Fruit fly (Drosophila melanogaster): Measurements from ENCODE around the gene brwl.
A peak's percentile ranks its signal among the peaks of the same experiment; 100 is the strongest.

DNA sequence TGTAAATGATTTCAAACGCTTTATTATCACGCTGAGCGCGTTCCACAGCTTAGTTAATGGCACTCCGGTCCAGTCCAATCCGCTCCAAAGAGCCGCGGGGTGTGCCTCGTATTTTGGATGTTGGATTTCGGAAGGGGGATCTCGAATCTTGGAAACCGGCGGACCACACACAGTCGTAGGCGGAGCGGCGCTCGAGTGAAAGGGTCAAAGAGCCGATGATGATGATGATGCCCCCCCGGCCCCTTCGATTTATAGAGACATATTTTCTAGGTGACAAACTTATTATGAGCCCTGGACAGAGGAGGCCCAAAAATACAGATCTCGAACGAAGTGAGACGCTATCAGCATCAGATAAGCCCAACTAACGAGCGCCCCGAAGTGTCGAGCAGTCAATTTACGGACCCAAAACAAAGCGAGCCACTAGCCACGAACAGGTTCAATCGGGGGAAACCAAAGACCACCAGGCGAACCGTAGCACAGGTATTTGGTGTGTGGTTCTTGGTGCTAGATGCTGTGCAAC, 40.7 kb downstream of the brwl start:
- no peak for TF ChIP-seq Poxn (GFP tag; IDR thresholded peaks at IDR 0.05)
- no peak for TF ChIP-seq wdn (GFP tag; IDR thresholded peaks at IDR 0.05)
- no peak for TF ChIP-seq Ada2b (GFP tag; IDR thresholded peaks at IDR 0.05)
- no peak for TF ChIP-seq Xbp1 (GFP tag; optimal IDR thresholded peaks at IDR 0.05)
- no peak for TF ChIP-seq luna (GFP tag; optimal IDR thresholded peaks at IDR 0.05)
- TF ChIP-seq kni (GFP tag; optimal IDR thresholded peaks at IDR 0.05): peak; percentile 76
- no peak for TF ChIP-seq CG11560 (tag; IDR thresholded peaks at IDR 0.05)
- no peak for TF ChIP-seq salm (tag; optimal IDR thresholded peaks at IDR 0.05)
- 0 out of 2 replicates have a peak, but pooled peaks have one; percentile 13 for TF ChIP-seq vvl (GFP tag; IDR thresholded peaks at IDR 0.05)
- no peak for TF ChIP-seq phol (tag; optimal IDR thresholded peaks at IDR 0.05)
- no peak for TF ChIP-seq lbe (GFP tag; optimal IDR thresholded peaks at IDR 0.05)
